Worm (Caenorhabditis elegans) whole organism, early embryonic: ENCODE measurements around the gene ubxn-5.

Source experiments
- B0310.2 ChIP-seq: sonication (generic microtip); optimal IDR thresholded peaks from 2 replicates; lab custom pipeline; 2016; ENCODE audit warnings: mild to moderate bottlenecking, missing genetic modification characterization, missing compliant biosample characterization
- aly-1 ChIP-seq: sonication (generic microtip); optimal IDR thresholded peaks from 2 replicates; lab custom pipeline; 2016; ENCODE audit warnings: missing genetic modification characterization, missing compliant biosample characterization
- ama-1 ChIP-seq: fragments of 150-350 bp; optimal IDR thresholded peaks from 2 replicates; lab custom pipeline; 2014
- scrt-1 ChIP-seq: fragments of 200-800 bp; sonication (Bioruptor generic); IDR thresholded peaks from 2 replicates; pipeline ENCODE4 v1.3.6; 2022; ENCODE audit warnings: missing genetic modification characterization, missing compliant biosample characterization
- tbx-37 ChIP-seq: fragments of 200-800 bp; sonication (Bioruptor generic); conservative IDR thresholded peaks from 2 replicates; pipeline ENCODE4 v1.3.6; 2022; ENCODE audit warnings: missing genetic modification reagents, missing genetic modification characterization, missing compliant biosample characterization
- tra-4 ChIP-seq: sonication (generic microtip); optimal IDR thresholded peaks from 2 replicates; lab custom pipeline; 2017; ENCODE audit warnings: missing genetic modification characterization, missing compliant biosample characterization

ce11 chrII:10220631-10221030 lies 13.7 kb downstream of the ubxn-5 start:
- no peak for TF ChIP-seq aly-1
- TF ChIP-seq tbx-37 (GFP tag; lab: Robert Waterston, UW): no peak
- no peak for TF ChIP-seq B0310.2
- TF ChIP-seq ama-1 (lab: Kevin White, UChicago): no peak
- TF ChIP-seq scrt-1: no peak
- no peak for TF ChIP-seq tra-4 (tag; lab: Kevin White, UChicago)
